Worm (Caenorhabditis elegans): ENCODE measurements around the gene C17F4.8.

C17F4.8 gene

ce11 chrII:3248043-3248718, 13.6 kb upstream of the C17F4.8 start, which contains the start of the genes fbxc-50 and C17F4.2:
Gene fbxc-50 (minus strand): TSS chrII:3248123.
Gene C17F4.2 (plus strand): TSS chrII:3248668.
- TF ChIP-seq ama-1 (optimal IDR thresholded peaks at IDR 0.05) (no peak), tbx-11 (GFP tag; IDR thresholded peaks at IDR 0.05) (no peak), ceh-13 (GFP tag; optimal IDR thresholded peaks at IDR 0.05) (no peak), ceh-36 (tag; optimal IDR thresholded peaks at IDR 0.05) (no peak), tra-4 (tag; optimal IDR thresholded peaks at IDR 0.05) (no peak), hnd-1 (tag; optimal IDR thresholded peaks at IDR 0.05) (no peak), F13C5.2 (tag; optimal IDR thresholded peaks at IDR 0.05) (no peak), hmbx-1 (tag; optimal IDR thresholded peaks at IDR 0.05) (no peak), B0310.2 (tag; optimal IDR thresholded peaks at IDR 0.05) (no peak), ets-7 (tag; optimal IDR thresholded peaks at IDR 0.05) (no peak), aly-1 (tag; optimal IDR thresholded peaks at IDR 0.05) (no peak), pes-1 (GFP tag; IDR thresholded peaks at IDR 0.05) (no peak), tbx-37 (GFP tag; conservative IDR thresholded peaks at IDR 0.05) (no peak), sea-1 (GFP tag; conservative IDR thresholded peaks at IDR 0.05) (no peak), hmg-4 (GFP tag; optimal IDR thresholded peaks at IDR 0.05) (no peak), scrt-1 (GFP tag; IDR thresholded peaks at IDR 0.05) (no peak), flt-1 (GFP tag; IDR thresholded peaks at IDR 0.05) (no peak)

- TF ChIP-seq tra-4 (tag; optimal IDR thresholded peaks at IDR 0.05) (no peak), B0310.2 (tag; optimal IDR thresholded peaks at IDR 0.05) (no peak), flt-1 (GFP tag; IDR thresholded peaks at IDR 0.05) (no peak), hmbx-1 (tag; optimal IDR thresholded peaks at IDR 0.05) (no peak), F13C5.2 (tag; optimal IDR thresholded peaks at IDR 0.05) (no peak), tbx-37 (GFP tag; conservative IDR thresholded peaks at IDR 0.05) (no peak), sea-1 (GFP tag; conservative IDR thresholded peaks at IDR 0.05) (no peak), ceh-13 (GFP tag; optimal IDR thresholded peaks at IDR 0.05) (no peak), ets-7 (tag; optimal IDR thresholded peaks at IDR 0.05) (no peak), ceh-36 (tag; optimal IDR thresholded peaks at IDR 0.05) (no peak), scrt-1 (GFP tag; IDR thresholded peaks at IDR 0.05) (no peak), aly-1 (tag; optimal IDR thresholded peaks at IDR 0.05) (no peak), tbx-11 (GFP tag; IDR thresholded peaks at IDR 0.05) (no peak)
Observed at ce11 chrII:3247556-3247955, 12.9 kb upstream of the C17F4.8 start.

DNA sequence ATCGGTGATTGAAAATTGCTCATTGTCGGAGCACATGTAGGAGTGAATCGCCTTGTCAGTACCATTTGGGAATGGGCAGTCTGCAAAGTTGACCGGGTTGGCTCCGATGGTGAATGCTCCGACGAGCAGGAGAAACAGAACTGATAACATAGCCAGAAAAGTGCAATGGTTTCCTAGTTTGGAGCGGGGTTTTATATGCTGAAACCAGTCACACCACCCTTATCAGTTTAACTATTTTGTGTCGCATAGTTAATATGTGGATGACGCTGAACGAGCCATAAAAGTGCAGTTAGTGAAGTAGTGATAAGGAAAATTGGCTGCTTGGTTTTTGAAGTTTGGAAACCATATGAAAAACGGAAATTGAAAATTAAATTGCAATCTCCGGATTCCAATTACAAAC, 11.2 kb upstream of the C17F4.8 start, which contains the start of gene C17F4.7:
Gene C17F4.7 (minus strand): TSS at position 180 of the 400 bp plus-strand sequence.
- no peak for TF ChIP-seq F13C5.2 (tag; optimal IDR thresholded peaks at IDR 0.05)
- TF ChIP-seq hnd-1 (tag; optimal IDR thresholded peaks at IDR 0.05): no peak
- no peak for TF ChIP-seq hmg-4 (GFP tag; optimal IDR thresholded peaks at IDR 0.05)
- TF ChIP-seq aly-1 (tag; optimal IDR thresholded peaks at IDR 0.05): no peak
- TF ChIP-seq scrt-1 (GFP tag; IDR thresholded peaks at IDR 0.05): no peak
- no peak for TF ChIP-seq tbx-11 (GFP tag; IDR thresholded peaks at IDR 0.05)
- TF ChIP-seq sea-1 (GFP tag; conservative IDR thresholded peaks at IDR 0.05): no peak
- TF ChIP-seq tbx-37 (GFP tag; conservative IDR thresholded peaks at IDR 0.05): no peak
- no peak for TF ChIP-seq ceh-36 (tag; optimal IDR thresholded peaks at IDR 0.05)
- TF ChIP-seq ets-7 (tag; optimal IDR thresholded peaks at IDR 0.05): no peak
- TF ChIP-seq ama-1 (optimal IDR thresholded peaks at IDR 0.05): no peak
- no peak for TF ChIP-seq pes-1 (GFP tag; IDR thresholded peaks at IDR 0.05)
- no peak for TF ChIP-seq flt-1 (GFP tag; IDR thresholded peaks at IDR 0.05)

DNA sequence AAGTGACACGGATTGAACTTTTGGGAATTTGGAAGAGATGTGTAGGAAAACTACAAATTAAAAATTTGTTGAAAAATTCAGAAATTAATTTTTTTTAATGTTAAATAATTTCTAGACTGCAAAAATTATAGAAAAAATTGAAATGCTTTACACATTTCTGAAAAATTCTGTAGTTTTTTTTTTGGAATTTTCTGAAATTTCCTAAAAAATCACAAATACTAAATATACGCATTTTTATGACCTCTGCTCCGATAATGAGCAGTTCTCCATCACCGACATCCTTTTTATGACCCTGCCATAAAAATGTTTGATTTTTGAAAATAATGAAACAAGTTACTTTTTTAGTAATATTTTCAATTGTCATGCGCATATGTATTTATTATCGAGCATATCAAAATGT, 10.1 kb upstream of the C17F4.8 start:
- TF ChIP-seq sea-1 (GFP tag; conservative IDR thresholded peaks at IDR 0.05) (no peak), ceh-36 (tag; optimal IDR thresholded peaks at IDR 0.05) (no peak)

DNA sequence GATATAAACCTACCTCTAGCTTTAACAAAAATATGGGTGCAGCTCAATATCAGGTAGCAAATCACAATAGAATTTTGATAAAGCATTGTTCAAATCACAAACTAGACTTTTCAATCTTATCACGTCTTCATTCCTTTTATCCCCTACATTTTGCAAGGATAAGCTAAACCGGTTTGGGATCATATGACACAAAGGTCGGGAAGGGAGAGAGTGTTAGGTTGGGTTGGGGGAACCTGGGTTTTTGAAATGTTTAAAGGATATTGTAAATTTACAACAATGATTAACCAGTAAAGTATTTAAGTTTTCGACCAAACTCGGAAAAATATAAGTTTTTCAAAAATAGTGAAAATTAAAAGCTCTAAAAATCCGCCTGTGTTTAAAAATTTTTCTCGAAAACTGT, 9.4 kb upstream of the C17F4.8 start, which contains the start of gene C17F4.12:
Gene C17F4.12 (minus strand): TSS at position 101 of the 400 bp plus-strand sequence.
- TF ChIP-seq B0310.2 (tag; optimal IDR thresholded peaks at IDR 0.05) (no peak), hmbx-1 (tag; optimal IDR thresholded peaks at IDR 0.05) (no peak), tra-4 (tag; optimal IDR thresholded peaks at IDR 0.05) (no peak), ceh-13 (GFP tag; optimal IDR thresholded peaks at IDR 0.05) (no peak), ceh-36 (tag; optimal IDR thresholded peaks at IDR 0.05) (no peak)

DNA sequence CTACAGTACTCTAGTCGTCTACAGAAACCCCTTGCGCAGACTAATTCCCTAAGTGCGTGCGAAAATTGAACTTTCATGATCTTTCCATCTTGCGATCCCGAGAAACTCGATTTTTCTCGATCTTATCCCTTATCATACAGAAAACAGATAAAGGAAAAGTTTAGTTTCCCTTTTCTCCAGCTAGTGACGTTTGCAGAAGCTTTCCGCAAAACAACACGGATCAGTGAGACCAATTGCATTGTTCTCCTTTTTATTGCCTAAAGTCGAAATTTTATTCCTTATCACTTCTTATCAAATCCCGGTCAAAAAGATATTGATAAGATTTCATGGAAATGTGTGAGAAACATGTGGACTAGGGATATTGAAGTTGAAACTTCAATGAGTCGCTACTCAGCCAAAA, 7.2 kb upstream of the C17F4.8 start:
- TF ChIP-seq pes-1 (GFP tag; IDR thresholded peaks at IDR 0.05) (no peak), flt-1 (GFP tag; IDR thresholded peaks at IDR 0.05) (no peak), scrt-1 (GFP tag; IDR thresholded peaks at IDR 0.05) (no peak), hmg-4 (GFP tag; optimal IDR thresholded peaks at IDR 0.05) (no peak), aly-1 (tag; optimal IDR thresholded peaks at IDR 0.05) (no peak)

ce11 chrII:3240207-3240606, 5.6 kb upstream of the C17F4.8 start, which contains the start of gene C17F4.3:
Gene C17F4.3 (plus strand): TSS chrII:3240507.
- TF ChIP-seq ama-1 (optimal IDR thresholded peaks at IDR 0.05) (no peak), scrt-1 (GFP tag; IDR thresholded peaks at IDR 0.05) (no peak), ceh-13 (GFP tag; optimal IDR thresholded peaks at IDR 0.05) (no peak), B0310.2 (tag; optimal IDR thresholded peaks at IDR 0.05) (no peak)

ce11 chrII:3237038-3237521, 2.5 kb upstream of the C17F4.8 start, which contains the start of the genes srz-67 and C17F4.11:
Gene srz-67 (minus strand): TSS chrII:3237138.
Gene C17F4.11 (plus strand): TSS chrII:3237471.
- TF ChIP-seq flt-1 (GFP tag; IDR thresholded peaks at IDR 0.05) (no peak), ets-7 (tag; optimal IDR thresholded peaks at IDR 0.05) (no peak), pes-1 (GFP tag; IDR thresholded peaks at IDR 0.05) (no peak), aly-1 (tag; optimal IDR thresholded peaks at IDR 0.05) (no peak), ceh-36 (tag; optimal IDR thresholded peaks at IDR 0.05) (no peak), B0310.2 (tag; optimal IDR thresholded peaks at IDR 0.05) (no peak), sea-1 (GFP tag; conservative IDR thresholded peaks at IDR 0.05) (no peak), tbx-11 (GFP tag; IDR thresholded peaks at IDR 0.05) (no peak), hmg-4 (GFP tag; optimal IDR thresholded peaks at IDR 0.05) (no peak), ceh-13 (GFP tag; optimal IDR thresholded peaks at IDR 0.05) (no peak), scrt-1 (GFP tag; IDR thresholded peaks at IDR 0.05) (no peak), F13C5.2 (tag; optimal IDR thresholded peaks at IDR 0.05) (no peak), ama-1 (optimal IDR thresholded peaks at IDR 0.05) (no peak), tra-4 (tag; optimal IDR thresholded peaks at IDR 0.05) (no peak)

Data from whole organism, early embryonic.